Fruit fly (Drosophila melanogaster) whole organism, embryonic: ENCODE results near the gene h-cup.

Source experiments
- ATbp ChIP-seq: fragments of 200-800 bp; sonication (Bioruptor generic); optimal IDR thresholded peaks from 2 replicates; lab custom pipeline; 2017; ENCODE audit warnings: missing biosample characterization, mild to moderate bottlenecking, missing genetic modification characterization, missing genetic modification reagents
- Adf1 ChIP-seq: fragments of 200-800 bp; sonication (Bioruptor generic); IDR thresholded peaks from 2 replicates; pipeline ENCODE4 v1.3.6; 2022; ENCODE audit warnings: missing biosample characterization, missing genetic modification characterization
- Bdp1 ChIP-seq: fragments of 200-800 bp; sonication (Bioruptor generic); optimal IDR thresholded peaks from 3 replicates; lab custom pipeline; 2016; ENCODE audit warnings: missing biosample characterization, missing genetic modification characterization
- CG12744 ChIP-seq: fragments of 200-800 bp; sonication (Bioruptor generic); optimal IDR thresholded peaks from 2 replicates; lab custom pipeline; 2016; ENCODE audit warnings: missing biosample characterization, missing genetic modification characterization
- CG13123 ChIP-seq: fragments of 200-800 bp; sonication (Bioruptor generic); optimal IDR thresholded peaks from 2 replicates; lab custom pipeline; 2016; ENCODE audit warnings: missing biosample characterization, missing genetic modification characterization
- CG13287 ChIP-seq: fragments of 200-800 bp; sonication (Bioruptor generic); IDR thresholded peaks from 2 replicates; pipeline ENCODE4 v1.3.6; 2022; ENCODE audit warnings: missing biosample characterization, missing genetic modification characterization; ENCODE audit not compliant: partially characterized antibody
- CG1529 ChIP-seq: fragments of 200-800 bp; sonication (Bioruptor generic); optimal IDR thresholded peaks from 3 replicates; lab custom pipeline; 2018; ENCODE audit warnings: missing biosample characterization, missing genetic modification characterization
- CG30020 ChIP-seq: fragments of 200-800 bp; optimal IDR thresholded peaks from 2 replicates; lab custom pipeline; 2019; ENCODE audit warnings: missing biosample characterization, mild to moderate bottlenecking, missing genetic modification characterization, moderate library complexity
- CG33213 ChIP-seq: fragments of 200-800 bp; sonication (Bioruptor generic); optimal IDR thresholded peaks from 3 replicates; lab custom pipeline; 2016; ENCODE audit warnings: missing biosample characterization, missing genetic modification characterization
- CG34376 ChIP-seq: fragments of 200-800 bp; sonication (Bioruptor generic); optimal IDR thresholded peaks from 2 replicates; lab custom pipeline; 2018; ENCODE audit warnings: missing biosample characterization, mild to moderate bottlenecking, missing genetic modification characterization
- CG3838 ChIP-seq: fragments of 200-800 bp; sonication (Bioruptor generic); optimal IDR thresholded peaks from 3 replicates; lab custom pipeline; 2016; ENCODE audit warnings: missing biosample characterization, missing genetic modification characterization
- CG4360 ChIP-seq: fragments of 200-800 bp; sonication (Bioruptor generic); IDR thresholded peaks from 2 replicates; pipeline ENCODE4 v1.3.6; 2022; ENCODE audit warnings: missing biosample characterization, missing genetic modification characterization
- CG6272 ChIP-seq: fragments of 200-800 bp; sonication (Bioruptor generic); IDR thresholded peaks from 2 replicates; pipeline ENCODE4 v1.3.6; 2022; ENCODE audit warnings: missing biosample characterization, missing genetic modification characterization
- CG7556 ChIP-seq: fragments of 200-800 bp; sonication (Bioruptor generic); optimal IDR thresholded peaks from 2 replicates; lab custom pipeline; 2017; ENCODE audit warnings: missing biosample characterization, mild to moderate bottlenecking, missing genetic modification characterization
- CG7928 ChIP-seq: fragments of 200-800 bp; sonication (Bioruptor generic); optimal IDR thresholded peaks from 2 replicates; lab custom pipeline; 2017; ENCODE audit warnings: missing biosample characterization, mild to moderate bottlenecking, missing genetic modification characterization
- CG8924 ChIP-seq: fragments of 200-800 bp; optimal IDR thresholded peaks from 3 replicates; lab custom pipeline; 2019; ENCODE audit warnings: missing biosample characterization, mild to moderate bottlenecking, missing genetic modification characterization, moderate library complexity
- CkIIα-i1 ChIP-seq: fragments of 200-800 bp; sonication (Bioruptor generic); IDR thresholded peaks from 2 replicates; pipeline ENCODE4 v1.3.6; 2022; ENCODE audit warnings: missing biosample characterization, missing genetic modification characterization
- CoRest ChIP-seq: fragments of 200-800 bp; sonication (Bioruptor generic); optimal IDR thresholded peaks from 3 replicates; lab custom pipeline; 2018; ENCODE audit warnings: missing biosample characterization, mild to moderate bottlenecking, missing genetic modification characterization, moderate library complexity
- Dip2 ChIP-seq: fragments of 200-800 bp; sonication (Bioruptor generic); IDR thresholded peaks from 2 replicates; pipeline ENCODE4 v1.3.6; 2022; ENCODE audit warnings: missing biosample characterization, missing genetic modification characterization
- Dip3 ChIP-seq: fragments of 200-800 bp; sonication (Bioruptor generic); optimal IDR thresholded peaks from 3 replicates; lab custom pipeline; 2016; ENCODE audit warnings: missing biosample characterization, missing genetic modification characterization
- Elba2 ChIP-seq: fragments of 200-800 bp; sonication (Bioruptor generic); optimal IDR thresholded peaks from 3 replicates; lab custom pipeline; 2016; ENCODE audit warnings: missing biosample characterization, missing genetic modification characterization
- Hey ChIP-seq: fragments of 200-800 bp; sonication (Bioruptor generic); optimal IDR thresholded peaks from 3 replicates; lab custom pipeline; 2018; ENCODE audit warnings: missing biosample characterization, mild to moderate bottlenecking, missing genetic modification characterization
- Hr39 ChIP-seq: fragments of >200 bp; optimal IDR thresholded peaks from 2 replicates; lab custom pipeline; 2017
- Kr ChIP-seq: fragments of 200-800 bp; sonication (Bioruptor generic); optimal IDR thresholded peaks from 2 replicates; lab custom pipeline; 2017; ENCODE audit warnings: missing biosample characterization, mild to moderate bottlenecking, missing genetic modification characterization
- Lim3 ChIP-seq: fragments of 200-800 bp; sonication (Bioruptor generic); IDR thresholded peaks from 2 replicates; pipeline ENCODE4 v1.3.6; 2022; ENCODE audit warnings: missing biosample characterization, missing genetic modification characterization
- Mrtf ChIP-seq: fragments of 200-800 bp; sonication (Bioruptor generic); IDR thresholded peaks from 3 replicates; pipeline ENCODE4 v1.3.6; 2022; ENCODE audit warnings: missing biosample characterization, missing genetic modification characterization
- NFAT ChIP-seq: fragments of 200-800 bp; sonication (Bioruptor generic); IDR thresholded peaks from 2 replicates; pipeline ENCODE4 v1.3.6; 2022; ENCODE audit warnings: missing biosample characterization, missing genetic modification characterization
- Optix ChIP-seq: fragments of 200-800 bp; sonication (Bioruptor generic); IDR thresholded peaks from 3 replicates; pipeline ENCODE4 v1.3.6; 2022; ENCODE audit warnings: missing biosample characterization, missing genetic modification characterization
- Scr ChIP-seq: fragments of 200-800 bp; sonication (Bioruptor generic); IDR thresholded peaks from 2 replicates; pipeline ENCODE4 v1.3.6; 2022; ENCODE audit warnings: missing biosample characterization, missing genetic modification characterization; ENCODE audit not compliant: partially characterized antibody
- Sin3A ChIP-seq: fragments of >200 bp; optimal IDR thresholded peaks from 2 replicates; lab custom pipeline; 2018
- Ssrp ChIP-seq: fragments of 200-800 bp; sonication (Bioruptor generic); optimal IDR thresholded peaks from 2 replicates; lab custom pipeline; 2018; ENCODE audit warnings: missing biosample characterization, mild to moderate bottlenecking, missing genetic modification characterization, moderate library complexity
- Taf1 ChIP-seq: fragments of 200-800 bp; sonication (Bioruptor generic); IDR thresholded peaks from 2 replicates; pipeline ENCODE4 v1.3.6; 2022; ENCODE audit warnings: missing biosample characterization, missing genetic modification characterization
- bbx ChIP-seq: fragments of 200-800 bp; sonication (Bioruptor generic); IDR thresholded peaks from 2 replicates; pipeline ENCODE4 v1.3.6; 2022; ENCODE audit warnings: missing biosample characterization, missing genetic modification characterization; ENCODE audit not compliant: partially characterized antibody
- chif ChIP-seq, 2 experiments: fragments of 200-800 bp; sonication (Bioruptor generic); optimal IDR thresholded peaks; 3 replicates each; lab custom pipeline; 2016; ENCODE audit warnings: missing biosample characterization in 2 of 2, missing genetic modification characterization in 2 of 2
- corto ChIP-seq: fragments of 200-800 bp; sonication (Bioruptor generic); optimal IDR thresholded peaks from 2 replicates; lab custom pipeline; 2016; ENCODE audit warnings: missing biosample characterization, mild to moderate bottlenecking, missing genetic modification characterization, moderate library complexity
- dati ChIP-seq: fragments of 200-800 bp; sonication (Bioruptor generic); IDR thresholded peaks from 2 replicates; pipeline ENCODE4 v1.3.6; 2022; ENCODE audit warnings: missing biosample characterization, missing genetic modification characterization
- gem ChIP-seq: fragments of 200-800 bp; sonication (Bioruptor generic); optimal IDR thresholded peaks from 2 replicates; lab custom pipeline; 2019; ENCODE audit warnings: missing biosample characterization, mild to moderate bottlenecking, missing genetic modification characterization, moderate library complexity
- gfzf ChIP-seq: fragments of 200-800 bp; sonication (Bioruptor generic); optimal IDR thresholded peaks from 2 replicates; lab custom pipeline; 2016; ENCODE audit warnings: missing biosample characterization, mild to moderate bottlenecking, missing genetic modification characterization, moderate library complexity
- gt ChIP-seq: fragments of 200-800 bp; sonication (Bioruptor generic); IDR thresholded peaks from 2 replicates; pipeline ENCODE4 v1.3.6; 2022; ENCODE audit warnings: missing biosample characterization, missing genetic modification characterization
- hbn ChIP-seq: fragments of 200-800 bp; sonication (Bioruptor generic); IDR thresholded peaks from 2 replicates; pipeline ENCODE4 v1.3.6; 2022; ENCODE audit warnings: missing biosample characterization, missing genetic modification characterization; ENCODE audit not compliant: partially characterized antibody
- her ChIP-seq: fragments of 200-800 bp; sonication (Bioruptor generic); optimal IDR thresholded peaks from 2 replicates; lab custom pipeline; 2016; ENCODE audit warnings: missing biosample characterization, missing genetic modification characterization
- jumu ChIP-seq: fragments of 200-800 bp; sonication (Bioruptor generic); optimal IDR thresholded peaks from 3 replicates; lab custom pipeline; 2016; ENCODE audit warnings: missing biosample characterization, missing genetic modification characterization
- klu ChIP-seq: fragments of 200-800 bp; sonication (Bioruptor generic); IDR thresholded peaks from 2 replicates; pipeline ENCODE4 v1.3.6; 2022; ENCODE audit warnings: missing biosample characterization, missing genetic modification characterization
- maf-S ChIP-seq: fragments of 200-800 bp; sonication (Bioruptor generic); optimal IDR thresholded peaks from 2 replicates; lab custom pipeline; 2016; ENCODE audit warnings: missing biosample characterization, missing genetic modification characterization
- odd ChIP-seq: fragments of 200-800 bp; sonication (Bioruptor generic); optimal IDR thresholded peaks from 2 replicates; lab custom pipeline; 2017; ENCODE audit warnings: missing biosample characterization, mild to moderate bottlenecking, missing genetic modification characterization
- psq ChIP-seq: fragments of 200-800 bp; sonication (Bioruptor generic); optimal IDR thresholded peaks from 2 replicates; lab custom pipeline; 2017; ENCODE audit warnings: missing biosample characterization, missing genetic modification characterization
- sens-2 ChIP-seq: fragments of 200-800 bp; sonication (Bioruptor generic); IDR thresholded peaks from 2 replicates; pipeline ENCODE4 v1.3.6; 2022; ENCODE audit warnings: missing biosample characterization, missing genetic modification characterization
- sr ChIP-seq: fragments of 200-800 bp; sonication (Bioruptor generic); IDR thresholded peaks from 3 replicates; pipeline ENCODE4 v1.3.6; 2022; ENCODE audit warnings: missing biosample characterization, missing genetic modification characterization
- tgo ChIP-seq: fragments of 200-800 bp; sonication (Bioruptor generic); IDR thresholded peaks from 3 replicates; pipeline ENCODE4 v1.3.6; 2022; ENCODE audit warnings: missing biosample characterization, missing genetic modification characterization
- tx ChIP-seq: fragments of 200-800 bp; sonication (Bioruptor generic); optimal IDR thresholded peaks from 2 replicates; lab custom pipeline; 2016; ENCODE audit warnings: missing biosample characterization, missing genetic modification characterization
- yki ChIP-seq: fragments of >200 bp; optimal IDR thresholded peaks from 3 replicates; lab custom pipeline; 2018

The h-cup gene

DNA sequence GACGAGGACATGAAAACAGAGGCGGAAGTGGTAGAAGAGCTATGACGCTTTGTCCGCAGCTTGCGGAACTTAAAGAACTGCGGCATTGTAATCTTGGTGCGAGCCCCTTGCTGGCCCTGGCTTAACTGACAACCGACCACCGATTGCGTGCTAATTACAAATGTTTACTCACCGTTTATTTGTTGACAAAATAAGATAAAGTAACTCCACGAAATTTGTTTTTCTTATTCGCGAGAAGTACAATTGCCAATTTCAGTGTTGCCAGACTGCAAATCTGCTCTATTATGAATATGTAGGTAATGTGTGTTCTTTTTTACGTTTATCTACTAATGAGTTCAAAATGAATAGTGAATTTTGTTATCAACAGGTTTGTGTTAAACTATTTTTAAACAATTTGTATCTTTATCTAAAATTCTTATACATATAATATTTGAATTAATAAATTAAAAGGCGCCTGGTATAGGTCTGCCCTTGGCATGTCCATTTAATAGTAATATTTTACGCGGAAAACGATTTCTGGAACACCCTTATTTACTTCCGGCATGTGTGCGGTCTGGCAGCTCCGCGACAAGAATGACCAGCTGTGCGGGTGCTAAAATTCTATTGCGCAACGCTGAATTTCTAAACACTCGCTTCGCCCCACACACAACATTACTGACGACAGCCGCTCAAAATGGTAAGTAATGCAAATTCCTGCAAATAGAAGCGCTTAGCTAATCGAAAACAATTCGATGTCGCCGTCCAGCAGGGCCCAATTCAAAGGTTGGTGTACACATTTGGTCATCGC is 25.9 kb downstream of the h-cup start, which contains the start of the genes Atg4b and Hibch (continued):
- TF ChIP-seq CG6272 (GFP tag; lab: Robert Waterston, UW) (peak; percentile 77), CG13287 (GFP tag; lab: Robert Waterston, UW) (peak; percentile 14; the same call in 1 of the 2 replicates), Mrtf (GFP tag; lab: Robert Waterston, UW) (peak; percentile 73), CG7556 (GFP tag; lab: Kevin White, UChicago) (peak; percentile 87), Optix (GFP tag; lab: Robert Waterston, UW) (no peak), psq (GFP tag; lab: Kevin White, UChicago) (peak; percentile 20), CG34376 (GFP tag; lab: Kevin White, UChicago) (peak; percentile 82), CG7928 (peak; percentile 55), Kr (GFP tag; lab: Kevin White, UChicago) (no peak), Hr39 (lab: Kevin White, UChicago) (no peak), CG4360 (GFP tag; lab: Robert Waterston, UW) (no peak), CoRest (tag; lab: Kevin White, UChicago) (peak; percentile 93), Dip2 (GFP tag; lab: Robert Waterston, UW) (no peak), Sin3A (no peak), CG12744 (GFP tag; lab: Kevin White, UChicago) (no peak), CG3838 (GFP tag; lab: Kevin White, UChicago) (no peak), NFAT (peak; percentile 82), gfzf (GFP tag; lab: Kevin White, UChicago) (no peak), Dip3 (GFP tag; lab: Kevin White, UChicago) (peak; percentile 48), Taf1 (peak; percentile 61; the same call in 1 of the 2 replicates), gem (tag; lab: Kevin White, UChicago) (peak; percentile 92), CG33213 (no peak), gt (GFP tag; lab: Robert Waterston, UW) (peak; percentile 59; the same call in 1 of the 2 replicates), CG1529 (GFP tag; lab: Kevin White, UChicago) (no peak), corto (GFP tag; lab: Kevin White, UChicago) (no peak), odd (GFP tag; lab: Kevin White, UChicago) (peak; percentile 70), jumu (GFP tag; lab: Kevin White, UChicago) (peak; percentile 34), Bdp1 (peak; percentile 26), bbx (peak; percentile 39; the same call in 1 of the 2 replicates), Elba2 (GFP tag; lab: Kevin White, UChicago) (peak; percentile 84), chif (GFP tag; optimal IDR thresholded peaks at IDR 0.05; lab: Kevin White, UChicago) (no peak), CG13123 (GFP tag; lab: Kevin White, UChicago) (peak; percentile 63), tgo (GFP tag; lab: Robert Waterston, UW) (peak; percentile 72), klu (peak; percentile 87), CkIIα-i1 (no peak), yki (no peak), Scr (GFP tag; lab: Robert Waterston, UW) (peak; percentile 22; the same call in 1 of the 2 replicates), hbn (GFP tag; lab: Robert Waterston, UW) (no peak), Lim3 (GFP tag; lab: Robert Waterston, UW) (0 out of 2 replicates have a peak, but pooled peaks have one; percentile 25), ATbp (GFP tag; lab: Kevin White, UChicago) (peak; percentile 59), dati (GFP tag; lab: Robert Waterston, UW) (no peak; the same call in 1 of the 2 replicates), Adf1 (GFP tag; lab: Robert Waterston, UW) (peak; percentile 43; the same call in 1 of the 2 replicates), sens-2 (GFP tag; lab: Robert Waterston, UW) (0 out of 2 replicates have a peak, but pooled peaks have one; percentile 26), CG30020 (peak; percentile 79), CG8924 (tag; lab: Kevin White, UChicago) (peak; percentile 91), sr (no peak), tx (GFP tag; lab: Kevin White, UChicago) (peak; percentile 23), Ssrp (peak; percentile 85), Hey (tag; lab: Kevin White, UChicago) (peak; percentile 31), maf-S (GFP tag; lab: Kevin White, UChicago) (no peak), her (no peak)
